Worm (Caenorhabditis elegans): ENCODE results near the gene T13A10.1.

The T13A10.1 gene

DNA sequence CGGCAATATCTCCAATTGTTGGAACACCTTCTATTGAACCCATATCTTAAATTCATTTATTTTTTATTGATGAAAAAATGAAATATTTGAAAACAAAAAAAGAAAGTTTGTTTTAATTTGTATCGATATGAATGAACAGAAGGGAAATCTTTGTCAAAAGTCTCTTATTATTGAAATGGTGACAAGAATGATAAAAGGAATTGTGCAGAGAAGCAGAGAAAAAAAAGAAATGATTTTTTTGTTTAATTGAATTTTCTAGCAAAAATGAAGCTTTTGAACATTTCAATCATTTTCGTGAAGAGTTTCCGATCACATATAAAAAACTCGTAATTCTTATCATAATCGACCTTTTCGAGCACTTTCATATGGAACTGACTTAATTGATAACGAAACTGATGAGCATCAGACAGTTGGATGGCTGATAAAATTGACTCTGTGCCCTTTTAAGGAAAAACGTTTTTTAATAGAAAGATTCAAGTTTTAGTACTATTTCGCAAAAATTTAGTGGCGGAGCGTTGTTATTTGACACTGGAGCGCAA, at the start of gene T13A10.1, which contains the start of gene aat-4:
Gene T13A10.1 (plus strand): TSS at position 411 of the 539 bp plus-strand sequence.
Gene aat-4 (minus strand): TSS at position 51 of the 539 bp plus-strand sequence.
- TF ChIP-seq pes-1 (GFP tag; IDR thresholded peaks at IDR 0.05) (no peak), ceh-13 (GFP tag; optimal IDR thresholded peaks at IDR 0.05) (no peak), aly-1 (tag; optimal IDR thresholded peaks at IDR 0.05) (no peak), B0310.2 (tag; optimal IDR thresholded peaks at IDR 0.05) (no peak), tbx-37 (GFP tag; conservative IDR thresholded peaks at IDR 0.05) (no peak), ceh-36 (tag; optimal IDR thresholded peaks at IDR 0.05) (no peak), ama-1 (optimal IDR thresholded peaks at IDR 0.05) (no peak)

DNA sequence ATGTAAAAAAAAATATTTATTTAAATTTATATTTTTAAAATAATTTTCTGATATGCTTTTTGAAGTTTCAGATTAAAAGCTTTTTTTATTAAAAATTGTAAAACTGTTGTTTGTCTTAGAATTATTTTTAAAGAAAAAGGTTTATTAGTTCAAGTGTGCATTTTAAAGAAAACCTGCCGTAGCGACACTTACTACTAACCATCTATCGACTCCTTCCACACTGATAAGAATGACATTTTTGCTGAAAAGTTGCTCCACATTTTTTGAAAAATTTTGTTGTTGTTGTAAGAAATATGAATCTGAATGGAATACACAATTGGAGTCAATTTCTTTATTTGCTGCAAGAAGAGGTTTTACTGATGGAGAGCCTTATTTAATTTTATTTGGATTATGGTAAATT, 47.9 kb upstream of the T13A10.1 start, which contains the start of gene C49A9.1:
Gene C49A9.1 (plus strand): TSS at position 217 of the 400 bp plus-strand sequence.
- no peak for TF ChIP-seq tbx-11 (GFP tag; IDR thresholded peaks at IDR 0.05)
- no peak for TF ChIP-seq tra-4 (tag; optimal IDR thresholded peaks at IDR 0.05)
- no peak for TF ChIP-seq hnd-1 (tag; optimal IDR thresholded peaks at IDR 0.05)
- TF ChIP-seq ceh-13 (GFP tag; optimal IDR thresholded peaks at IDR 0.05), result no peak
- TF ChIP-seq aly-1 (tag; optimal IDR thresholded peaks at IDR 0.05), result no peak
- TF ChIP-seq hmbx-1 (tag; optimal IDR thresholded peaks at IDR 0.05), result no peak
- no peak for TF ChIP-seq ets-7 (tag; optimal IDR thresholded peaks at IDR 0.05)
- TF ChIP-seq tbx-37 (GFP tag; conservative IDR thresholded peaks at IDR 0.05), result no peak
- TF ChIP-seq ama-1 (optimal IDR thresholded peaks at IDR 0.05), result no peak
- TF ChIP-seq B0310.2 (tag; optimal IDR thresholded peaks at IDR 0.05), result no peak

DNA sequence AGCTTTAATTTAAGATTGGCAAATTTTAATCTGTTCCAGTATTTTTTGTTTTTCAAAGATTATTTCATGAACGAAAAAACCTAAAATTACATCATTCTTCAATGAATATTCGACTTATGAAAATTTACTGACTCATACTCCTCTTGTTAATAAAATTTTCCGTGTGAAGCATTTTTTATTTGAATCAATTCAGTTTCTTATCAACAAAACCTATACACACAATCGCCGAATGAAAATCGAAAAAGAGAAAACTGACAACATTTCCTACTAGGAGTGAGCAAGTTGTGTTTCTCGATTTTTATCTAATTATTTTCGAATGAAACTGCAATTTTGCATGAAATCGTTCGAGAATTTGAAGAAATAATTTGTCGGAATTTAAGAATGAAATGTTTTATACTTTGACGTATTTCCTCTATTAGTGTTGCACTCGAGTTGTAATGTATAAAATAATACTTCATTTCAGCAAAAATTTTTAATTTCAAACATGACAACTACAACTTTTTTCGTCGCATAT, 45.3 kb upstream of the T13A10.1 start, which contains the start of gene F58F9.4:
Gene F58F9.4 (plus strand): TSS at position 464 of the 514 bp plus-strand sequence.
- TF ChIP-seq B0310.2 (tag; optimal IDR thresholded peaks at IDR 0.05) (no peak), hmbx-1 (tag; optimal IDR thresholded peaks at IDR 0.05) (no peak), tbx-11 (GFP tag; IDR thresholded peaks at IDR 0.05) (no peak), ama-1 (optimal IDR thresholded peaks at IDR 0.05) (no peak)

DNA sequence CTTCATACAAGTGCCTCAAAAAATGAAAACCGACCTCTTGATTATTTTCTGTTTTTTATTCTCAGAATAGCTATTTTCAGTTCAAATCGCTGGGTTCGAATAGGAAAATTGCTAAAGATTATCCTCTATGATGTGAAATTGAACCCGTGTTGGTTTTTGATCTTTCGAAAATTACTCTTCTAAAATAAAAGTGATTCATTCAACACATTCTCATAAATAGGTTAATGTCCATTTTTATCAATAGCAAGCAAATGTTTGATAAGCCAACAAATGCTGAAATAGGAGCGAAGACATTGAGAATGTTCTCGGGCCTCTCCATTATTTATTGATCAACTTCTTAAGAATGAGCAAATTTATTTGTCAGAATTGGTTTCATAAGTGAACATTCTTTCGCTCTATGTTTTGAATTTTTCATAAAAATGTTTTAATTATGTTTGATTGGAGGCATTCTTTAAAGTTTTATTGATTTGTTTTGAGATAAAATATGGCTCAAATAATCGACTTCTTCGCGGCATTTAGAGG, 43.1 kb upstream of the T13A10.1 start, which contains the start of gene F58F9.3:
Gene F58F9.3 (plus strand): TSS at position 472 of the 522 bp plus-strand sequence.
- no peak for TF ChIP-seq ama-1 (optimal IDR thresholded peaks at IDR 0.05)

DNA sequence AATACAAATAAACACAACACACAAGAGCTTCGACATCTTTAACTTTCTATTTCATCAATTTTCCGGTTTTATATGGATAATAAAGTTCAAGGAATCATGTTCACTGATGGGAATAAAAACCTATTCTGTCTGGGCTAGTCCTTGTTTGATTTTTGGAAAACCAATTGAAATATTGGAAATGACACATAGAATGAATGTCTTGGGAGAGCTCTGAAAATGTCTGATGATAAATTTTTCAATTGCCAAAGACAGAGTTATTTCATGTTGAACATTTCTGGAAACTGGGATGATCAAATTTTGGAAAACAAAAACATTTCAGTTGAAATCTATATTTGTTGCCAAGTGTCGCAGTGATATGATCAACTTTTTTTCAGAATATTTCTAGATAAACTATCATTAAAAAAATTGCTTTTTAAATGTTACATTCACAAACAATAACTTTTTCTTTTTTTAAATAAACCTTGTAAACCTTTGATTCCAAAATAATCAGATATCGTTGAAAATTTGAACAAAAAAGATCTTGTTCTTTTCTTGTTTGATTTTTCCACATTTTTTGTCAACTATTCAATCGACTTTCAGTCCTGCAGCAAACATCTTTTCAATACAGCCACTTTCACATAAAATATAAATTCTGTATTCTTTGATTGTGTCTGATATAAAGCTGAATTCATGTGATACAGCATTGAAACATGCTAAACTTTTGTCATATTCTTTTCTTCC, 38.2 kb upstream of the T13A10.1 start, which contains the start of the genes F58F9.6 and F58F9.8:
Gene F58F9.6 (minus strand): TSS at position 101 of the 720 bp plus-strand sequence.
Gene F58F9.8 (plus strand): TSS at position 670 of the 720 bp plus-strand sequence.
- TF ChIP-seq ceh-36 (tag; optimal IDR thresholded peaks at IDR 0.05) (no peak), sea-1 (GFP tag; conservative IDR thresholded peaks at IDR 0.05) (no peak), B0310.2 (tag; optimal IDR thresholded peaks at IDR 0.05) (no peak), tbx-11 (GFP tag; IDR thresholded peaks at IDR 0.05) (no peak), pes-1 (GFP tag; IDR thresholded peaks at IDR 0.05) (no peak), F13C5.2 (tag; optimal IDR thresholded peaks at IDR 0.05) (no peak), hmg-4 (GFP tag; optimal IDR thresholded peaks at IDR 0.05) (no peak), scrt-1 (GFP tag; IDR thresholded peaks at IDR 0.05) (no peak)

DNA sequence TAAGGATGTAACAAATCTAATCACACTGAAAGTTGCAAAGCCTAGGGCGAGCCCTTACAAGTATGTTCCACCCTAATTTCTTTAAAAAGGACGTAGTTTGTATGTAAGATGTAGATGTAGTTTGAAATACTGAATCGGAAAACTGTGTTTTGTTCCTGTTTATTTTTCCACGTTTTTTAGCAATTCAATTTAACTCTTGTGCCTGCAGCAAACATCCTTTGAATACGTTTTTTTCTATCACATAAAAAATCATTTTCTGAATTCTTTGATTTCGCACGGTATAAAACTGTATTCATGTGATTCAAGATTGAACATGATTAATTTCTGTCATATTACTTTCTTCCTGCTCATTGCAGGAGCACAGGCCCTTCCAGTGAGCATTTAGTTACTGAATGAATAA, 35.9 kb upstream of the T13A10.1 start, which contains the start of gene F58F9.9:
Gene F58F9.9 (plus strand): TSS at position 301 of the 400 bp plus-strand sequence.
- TF ChIP-seq hmbx-1 (tag; optimal IDR thresholded peaks at IDR 0.05) (no peak), aly-1 (tag; optimal IDR thresholded peaks at IDR 0.05) (no peak), pes-1 (GFP tag; IDR thresholded peaks at IDR 0.05) (no peak), flt-1 (GFP tag; IDR thresholded peaks at IDR 0.05) (no peak), F13C5.2 (tag; optimal IDR thresholded peaks at IDR 0.05) (no peak), B0310.2 (tag; optimal IDR thresholded peaks at IDR 0.05) (no peak), ama-1 (optimal IDR thresholded peaks at IDR 0.05) (no peak), tbx-11 (GFP tag; IDR thresholded peaks at IDR 0.05) (no peak), ets-7 (tag; optimal IDR thresholded peaks at IDR 0.05) (no peak), ceh-13 (GFP tag; optimal IDR thresholded peaks at IDR 0.05) (no peak)

DNA sequence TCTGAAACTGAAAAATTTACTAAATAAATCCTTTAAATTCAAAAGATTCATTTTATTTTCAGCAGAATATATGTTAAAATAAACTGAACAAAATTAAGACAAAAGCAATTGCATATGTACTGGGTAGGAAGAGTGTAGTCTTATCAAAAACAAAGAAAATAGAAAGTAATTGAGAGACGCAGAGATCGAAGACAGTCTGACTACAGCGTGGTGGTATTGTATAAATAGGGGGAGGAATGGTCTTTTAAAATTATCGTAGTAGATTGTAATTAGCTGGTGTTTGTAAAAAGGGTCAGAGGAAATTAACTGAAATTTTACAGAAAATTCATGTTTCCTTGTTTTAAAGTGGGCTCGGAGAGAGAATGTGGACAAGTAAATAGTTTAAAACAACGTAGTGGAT, 27.4 kb upstream of the T13A10.1 start, which contains the start of gene acox-3:
Gene acox-3 (minus strand): TSS at position 7 of the 400 bp plus-strand sequence.
- TF ChIP-seq ama-1 (optimal IDR thresholded peaks at IDR 0.05), result no peak
- no peak for TF ChIP-seq ceh-13 (GFP tag; optimal IDR thresholded peaks at IDR 0.05)
- TF ChIP-seq scrt-1 (GFP tag; IDR thresholded peaks at IDR 0.05), result no peak
- no peak for TF ChIP-seq sea-1 (GFP tag; conservative IDR thresholded peaks at IDR 0.05)
- TF ChIP-seq hmg-4 (GFP tag; optimal IDR thresholded peaks at IDR 0.05), result no peak
- TF ChIP-seq pes-1 (GFP tag; IDR thresholded peaks at IDR 0.05), result no peak
- no peak for TF ChIP-seq aly-1 (tag; optimal IDR thresholded peaks at IDR 0.05)
- TF ChIP-seq ceh-36 (tag; optimal IDR thresholded peaks at IDR 0.05), result no peak
- no peak for TF ChIP-seq flt-1 (GFP tag; IDR thresholded peaks at IDR 0.05)
- TF ChIP-seq hmbx-1 (tag; optimal IDR thresholded peaks at IDR 0.05), result no peak
- no peak for TF ChIP-seq ets-7 (tag; optimal IDR thresholded peaks at IDR 0.05)
- no peak for TF ChIP-seq hnd-1 (tag; optimal IDR thresholded peaks at IDR 0.05)
- no peak for TF ChIP-seq tra-4 (tag; optimal IDR thresholded peaks at IDR 0.05)
- TF ChIP-seq B0310.2 (tag; optimal IDR thresholded peaks at IDR 0.05), result no peak
- TF ChIP-seq tbx-37 (GFP tag; conservative IDR thresholded peaks at IDR 0.05), result no peak

DNA sequence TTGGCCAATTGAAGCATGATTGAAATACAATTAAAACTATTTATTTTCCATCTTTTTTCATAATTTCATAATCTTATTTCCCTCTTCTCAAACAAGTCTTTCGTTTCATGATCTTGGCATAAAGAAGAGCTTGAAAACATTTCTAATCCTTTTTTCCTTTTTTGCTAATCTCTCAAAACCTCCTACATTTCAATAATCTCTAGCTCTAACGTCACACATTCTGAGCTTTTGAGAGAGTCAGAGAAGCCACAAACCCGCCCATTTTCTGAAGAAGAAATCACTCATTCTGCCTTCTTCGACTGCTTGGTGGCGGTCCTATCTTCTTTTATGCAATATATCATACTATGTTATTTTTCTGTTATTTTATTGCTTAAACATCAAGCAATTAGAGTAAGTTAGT, 26.3 kb upstream of the T13A10.1 start, which contains the start of gene F58F9.1:
Gene F58F9.1 (plus strand): TSS at position 251 of the 400 bp plus-strand sequence.
- TF ChIP-seq tbx-11 (GFP tag; IDR thresholded peaks at IDR 0.05) (no peak), aly-1 (tag; optimal IDR thresholded peaks at IDR 0.05) (no peak), F13C5.2 (tag; optimal IDR thresholded peaks at IDR 0.05) (no peak), ets-7 (tag; optimal IDR thresholded peaks at IDR 0.05) (no peak), ceh-13 (GFP tag; optimal IDR thresholded peaks at IDR 0.05) (no peak), ceh-36 (tag; optimal IDR thresholded peaks at IDR 0.05) (no peak)

Measured in whole organism, early embryonic.